Worm (Caenorhabditis elegans): ENCODE data around the gene Y40A1A.3.

DNA sequence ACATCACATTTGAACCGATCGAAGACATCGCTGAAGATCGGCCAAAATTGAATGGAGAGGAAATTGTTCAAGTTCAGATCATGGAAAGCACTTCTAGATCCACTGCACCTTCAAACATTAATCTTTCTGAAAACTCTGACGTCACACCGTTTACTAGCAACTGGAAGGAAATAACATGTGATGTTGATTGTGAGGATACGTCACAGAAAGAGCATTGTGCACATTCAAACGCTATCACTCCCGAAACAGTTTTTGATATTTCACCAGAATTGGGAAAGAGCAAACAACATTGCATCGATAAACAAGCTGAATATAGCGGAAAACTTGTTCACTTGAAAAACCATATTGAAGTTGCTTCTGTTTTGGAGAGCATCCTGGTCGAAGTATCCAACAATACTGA is 23.7 kb upstream of the Y40A1A.3 start:
- peak; percentile 56 for TF ChIP-seq nhr-28 (tag; optimal IDR thresholded peaks at IDR 0.05)
- TF ChIP-seq madf-9 (GFP tag; conservative IDR thresholded peaks at IDR 0.05), result no peak
- no peak for TF ChIP-seq nhr-237 (tag; optimal IDR thresholded peaks at IDR 0.05)
